Fruit fly (Drosophila melanogaster): ENCODE data around the gene Adgf-C.

- TF ChIP-seq h (GFP tag; optimal IDR thresholded peaks at IDR 0.05): no peak
- TF ChIP-seq sage (GFP tag; optimal IDR thresholded peaks at IDR 0.05): no peak
- TF ChIP-seq ey (GFP tag; optimal IDR thresholded peaks at IDR 0.05): no peak
- no peak for TF ChIP-seq dmrt93B (GFP tag; optimal IDR thresholded peaks at IDR 0.05)
- no peak for TF ChIP-seq Dfd (GFP tag; optimal IDR thresholded peaks at IDR 0.05)
Observed at dm6 chr3R:13705292-13705885, 1.2 kb upstream of the Adgf-C start, which contains the start of gene Adgf-D.
